Fruit fly (Drosophila melanogaster): ENCODE data around the gene CG33635.

The CG33635 gene

DNA sequence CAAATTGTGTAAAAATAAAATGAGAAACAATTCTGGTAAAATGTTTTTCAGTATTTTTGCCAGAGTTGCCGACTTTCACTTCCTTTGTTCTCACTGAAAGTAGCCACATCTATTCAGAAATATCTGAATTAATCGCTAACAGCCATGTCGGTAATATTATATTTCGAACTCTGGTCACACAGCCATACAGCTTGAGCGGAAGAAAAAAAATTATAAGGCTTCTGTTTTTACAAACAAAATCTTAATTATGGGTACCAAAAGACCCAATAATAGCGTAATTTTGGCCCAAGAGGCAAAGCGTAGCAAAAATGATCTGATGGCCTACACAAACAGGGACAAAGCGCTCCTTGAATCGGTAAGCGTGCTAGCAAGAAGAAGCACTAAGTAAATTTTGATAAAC lies 2.5 kb downstream of the CG33635 start, which contains the start of gene CG3436 (continued):
- no peak for TF ChIP-seq CG7786 (GFP tag; optimal IDR thresholded peaks at IDR 0.05)
- TF ChIP-seq az2 (GFP tag; optimal IDR thresholded peaks at IDR 0.05), result no peak
- TF ChIP-seq zen (tag; optimal IDR thresholded peaks at IDR 0.05), result peak; percentile 9
- TF ChIP-seq ind (GFP tag; optimal IDR thresholded peaks at IDR 0.05), result no peak
- TF ChIP-seq croc (GFP tag; conservative IDR thresholded peaks at IDR 0.05), result no peak
- no peak for TF ChIP-seq Poxn (GFP tag; IDR thresholded peaks at IDR 0.05)
- TF ChIP-seq Xrp1 (GFP tag; IDR thresholded peaks at IDR 0.05), result no peak
- TF ChIP-seq sc (optimal IDR thresholded peaks at IDR 0.05), result no peak
- no peak for TF ChIP-seq sc (GFP tag; optimal IDR thresholded peaks at IDR 0.05)
- no peak for TF ChIP-seq Dfd (GFP tag; optimal IDR thresholded peaks at IDR 0.05)
- TF ChIP-seq Hmr (GFP tag; optimal IDR thresholded peaks at IDR 0.05), result peak; percentile 27
- TF ChIP-seq psq (GFP tag; optimal IDR thresholded peaks at IDR 0.05), result no peak
- no peak for TF ChIP-seq slp2 (GFP tag; optimal IDR thresholded peaks at IDR 0.05)
- TF ChIP-seq HmgD (GFP tag; optimal IDR thresholded peaks at IDR 0.05), result peak; percentile 67
- TF ChIP-seq E2f1 (GFP tag; IDR thresholded peaks at IDR 0.05), result no peak
- no peak for TF ChIP-seq lola (GFP tag; optimal IDR thresholded peaks at IDR 0.05)
- TF ChIP-seq CG3995 (GFP tag; optimal IDR thresholded peaks at IDR 0.05), result no peak
- peak; percentile 14 for TF ChIP-seq CG13624 (GFP tag; optimal IDR thresholded peaks at IDR 0.05)
- TF ChIP-seq Hr78 (GFP tag; optimal IDR thresholded peaks at IDR 0.05), result no peak
- no peak for TF ChIP-seq CG9932 (GFP tag; IDR thresholded peaks at IDR 0.05)
- TF ChIP-seq CG2678 (tag; optimal IDR thresholded peaks at IDR 0.05), result no peak
- TF ChIP-seq MESR4 (GFP tag; optimal IDR thresholded peaks at IDR 0.05), result peak; percentile 44
- TF ChIP-seq CG3838 (GFP tag; optimal IDR thresholded peaks at IDR 0.05), result no peak
- TF ChIP-seq BtbVII (GFP tag; optimal IDR thresholded peaks at IDR 0.05), result no peak
- TF ChIP-seq Vsx1 (GFP tag; optimal IDR thresholded peaks at IDR 0.05), result no peak
- TF ChIP-seq dpn (GFP tag; optimal IDR thresholded peaks at IDR 0.05), result no peak
- peak; percentile 55 for TF ChIP-seq HmgZ (tag; optimal IDR thresholded peaks at IDR 0.05)
- TF ChIP-seq Dek (tag; optimal IDR thresholded peaks at IDR 0.05), result no peak
- TF ChIP-seq CG4730 (GFP tag; IDR thresholded peaks at IDR 0.05), result no peak
- TF ChIP-seq inv (GFP tag; IDR thresholded peaks at IDR 0.05; ENCODE audit: partially characterized antibody), result no peak
- no peak for TF ChIP-seq CG15696 (tag; optimal IDR thresholded peaks at IDR 0.05)
- TF ChIP-seq nerfin-1 (tag; optimal IDR thresholded peaks at IDR 0.05), result peak; percentile 16
- peak; percentile 40 for TF ChIP-seq CHES-1-like (GFP tag; optimal IDR thresholded peaks at IDR 0.05)
- TF ChIP-seq CG7987 (GFP tag; optimal IDR thresholded peaks at IDR 0.05), result peak; percentile 24
- TF ChIP-seq GATAe (GFP tag; conservative IDR thresholded peaks at IDR 0.05), result no peak
- no peak for TF ChIP-seq CG6854 (GFP tag; optimal IDR thresholded peaks at IDR 0.05)
- TF ChIP-seq sob (GFP tag; IDR thresholded peaks at IDR 0.05), result no peak
- no peak for TF ChIP-seq her (GFP tag; optimal IDR thresholded peaks at IDR 0.05)
- no peak for TF ChIP-seq D (optimal IDR thresholded peaks at IDR 0.05)
- no peak for TF ChIP-seq D (GFP tag; optimal IDR thresholded peaks at IDR 0.05)
- TF ChIP-seq unpg (GFP tag; optimal IDR thresholded peaks at IDR 0.05), result no peak
- TF ChIP-seq Sox102F (GFP tag; optimal IDR thresholded peaks at IDR 0.05), result no peak
- no peak for TF ChIP-seq Ptx1 (GFP tag; IDR thresholded peaks at IDR 0.05)
- TF ChIP-seq shn (GFP tag; optimal IDR thresholded peaks at IDR 0.05), result no peak
- TF ChIP-seq gcm2 (GFP tag; optimal IDR thresholded peaks at IDR 0.05), result no peak
- no peak for TF ChIP-seq Fer3 (tag; optimal IDR thresholded peaks at IDR 0.05)
- TF ChIP-seq Sin3A (optimal IDR thresholded peaks at IDR 0.05), result peak; percentile 44
- TF ChIP-seq da (GFP tag; optimal IDR thresholded peaks at IDR 0.05), result no peak
- TF ChIP-seq Asciz (GFP tag; optimal IDR thresholded peaks at IDR 0.05), result no peak
- TF ChIP-seq CG7963 (GFP tag; IDR thresholded peaks at IDR 0.05; ENCODE audit: partially characterized antibody), result no peak
- no peak for TF ChIP-seq CG10959 (GFP tag; IDR thresholded peaks at IDR 0.05)
- no peak for TF ChIP-seq jumu (GFP tag; optimal IDR thresholded peaks at IDR 0.05)
- TF ChIP-seq cad (GFP tag; optimal IDR thresholded peaks at IDR 0.05), result no peak
